Worm (Caenorhabditis elegans) whole organism, dauer: ENCODE data around the gene Y48E1C.1.

Experiments used
- unc-62 ChIP-seq: sonication (generic microtip); optimal IDR thresholded peaks from 2 replicates; lab custom pipeline; 2017; ENCODE audit warnings: missing biosample characterization, missing genetic modification reagents, missing genetic modification characterization

Y48E1C.1 gene

ce11 chrII:13447166-13447643, 32.4 kb downstream of the Y48E1C.1 start, which contains the start of gene tbc-14:
TSS of gene tbc-14 (minus strand) at chrII:13447593.
- no peak for TF ChIP-seq unc-62 (GFP tag; lab: Kevin White, UChicago)

- no peak for TF ChIP-seq unc-62 (GFP tag; lab: Kevin White, UChicago)
Observed at ce11 chrII:13447668-13448067, 32.9 kb downstream of the Y48E1C.1 start.

DNA sequence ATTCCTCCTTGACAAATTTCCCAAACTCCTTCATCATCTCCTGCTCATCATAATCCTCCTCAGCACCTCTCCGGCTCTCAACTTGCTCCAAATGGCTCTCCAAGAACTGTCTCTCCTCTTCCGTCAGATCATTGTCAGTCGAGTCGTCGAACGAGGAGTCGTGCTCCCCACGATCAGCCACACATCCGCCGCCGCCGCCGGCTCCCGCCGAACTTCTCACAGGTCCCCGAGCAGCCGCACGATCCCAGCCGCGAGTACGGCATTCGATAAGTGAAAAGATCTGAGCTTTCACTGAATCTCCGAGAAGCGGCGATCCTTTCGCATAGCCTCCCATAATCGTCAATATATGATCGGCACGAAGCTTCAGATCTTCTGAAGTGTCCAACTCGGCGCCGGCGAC, 36.5 kb downstream of the Y48E1C.1 start:
- no peak for TF ChIP-seq unc-62 (GFP tag; lab: Kevin White, UChicago)

DNA sequence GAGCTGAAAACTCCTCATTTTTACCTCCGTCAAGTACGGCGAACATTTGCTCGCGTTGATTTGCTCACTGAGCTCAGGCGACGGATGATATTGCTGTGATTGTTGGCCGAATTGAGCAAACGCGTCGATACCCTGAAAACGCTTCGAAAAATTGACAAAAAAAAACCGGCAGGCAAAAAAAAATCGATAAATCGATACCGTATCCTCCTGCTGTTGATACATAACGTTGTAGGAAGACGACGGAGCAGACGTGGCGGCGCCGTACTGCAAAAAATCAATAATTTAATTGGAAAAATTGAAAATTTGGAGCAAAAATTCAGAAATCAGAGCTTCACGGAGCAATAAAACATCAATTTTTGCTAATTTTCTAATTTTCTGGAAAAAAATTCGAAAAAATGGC, 40.0 kb downstream of the Y48E1C.1 start:
- TF ChIP-seq unc-62 (GFP tag; lab: Kevin White, UChicago) = no peak

DNA sequence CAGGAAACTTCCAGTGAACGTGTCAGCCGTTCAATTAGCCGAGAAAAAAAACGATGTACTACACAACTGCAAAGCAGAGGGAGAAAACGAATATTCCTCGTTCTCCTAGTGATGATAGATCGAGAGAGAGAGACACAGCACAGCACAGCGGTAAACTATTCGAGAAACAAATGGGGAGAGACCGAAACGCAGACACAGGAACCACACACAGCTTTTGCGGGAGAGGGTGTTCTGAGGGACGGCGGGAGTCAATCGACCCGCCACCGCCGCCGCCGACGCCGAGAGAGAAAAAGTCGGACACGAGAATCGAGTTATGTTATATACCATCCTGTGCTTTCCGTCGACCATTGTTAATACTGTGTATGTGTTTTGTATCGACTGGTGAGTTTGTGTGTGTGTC, 41.8 kb downstream of the Y48E1C.1 start:
- TF ChIP-seq unc-62 (GFP tag; lab: Kevin White, UChicago) = no peak

ce11 chrII:13460592-13461395, 46.0 kb downstream of the Y48E1C.1 start, which contains the start of gene pqn-27:
TSS of gene pqn-27 (minus strand) at chrII:13460642.
- no peak for TF ChIP-seq unc-62 (GFP tag; lab: Kevin White, UChicago)

ce11 chrII:13461604-13462375, 47.0 kb downstream of the Y48E1C.1 start:
- TF ChIP-seq unc-62 (GFP tag; lab: Kevin White, UChicago) = no peak

DNA sequence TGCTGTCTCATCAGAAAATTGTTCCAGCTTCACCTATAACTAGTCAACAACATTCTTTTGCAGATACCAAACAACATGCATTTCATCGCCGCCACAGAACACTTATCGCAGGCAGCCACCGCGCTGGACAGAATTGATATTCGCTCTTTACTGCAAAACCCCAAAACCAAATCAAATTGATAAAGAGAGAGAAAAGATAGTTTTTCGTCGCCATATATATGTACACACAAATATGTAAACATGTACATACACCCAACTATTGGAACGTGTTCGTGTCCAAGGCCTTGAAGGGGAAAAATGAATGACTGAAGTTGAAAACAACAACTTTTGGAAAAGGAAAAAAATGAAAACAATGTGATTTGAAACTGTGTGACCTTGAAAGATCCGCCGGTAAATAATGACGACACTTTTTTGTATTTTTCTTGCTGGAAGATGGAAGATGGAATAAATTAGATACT, 50.6 kb downstream of the Y48E1C.1 start:
- TF ChIP-seq unc-62 (GFP tag; lab: Kevin White, UChicago) = no peak

- TF ChIP-seq unc-62 (GFP tag; lab: Kevin White, UChicago) = no peak
Observed at ce11 chrII:13467838-13468389, 53.1 kb downstream of the Y48E1C.1 start.

ce11 chrII:13469043-13469652, 54.3 kb downstream of the Y48E1C.1 start, which contains the start of gene E01G4.3:
TSS of gene E01G4.3 (minus strand) at chrII:13469602.
- TF ChIP-seq unc-62 (GFP tag; lab: Kevin White, UChicago) = no peak

DNA sequence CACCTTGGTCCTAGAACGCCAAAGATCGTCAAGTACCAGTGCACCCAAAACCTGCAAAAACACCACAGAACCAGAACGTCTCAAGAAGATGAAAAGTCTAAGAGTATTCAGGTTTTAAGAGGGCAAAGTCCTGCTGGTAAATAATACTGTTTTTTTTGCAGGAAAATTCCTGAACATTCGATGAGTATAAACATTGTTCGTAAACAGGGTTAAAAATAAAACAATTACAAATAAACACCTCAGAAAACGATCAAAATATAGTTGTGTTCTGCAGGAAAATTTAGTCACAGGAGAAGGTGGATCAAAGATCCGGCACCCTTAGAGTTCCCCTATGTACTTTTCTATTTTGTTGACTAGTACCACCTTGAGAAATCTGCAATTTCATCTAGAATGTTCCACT, 55.8 kb downstream of the Y48E1C.1 start:
- TF ChIP-seq unc-62 (GFP tag; lab: Kevin White, UChicago) = no peak

ce11 chrII:13472101-13472500, 57.3 kb downstream of the Y48E1C.1 start, which contains the start of gene E01G4.5:
TSS of gene E01G4.5 (plus strand) at chrII:13472401.
- TF ChIP-seq unc-62 (GFP tag; lab: Kevin White, UChicago) = no peak
